Fruit fly (Drosophila melanogaster) whole organism, embryonic: ENCODE measurements around the gene Vav.

ENCODE experiments used
- Atf-2 ChIP-seq: fragments of 200-800 bp; sonication (Bioruptor generic); optimal IDR thresholded peaks from 2 replicates; lab custom pipeline; 2016; ENCODE audit warnings: missing biosample characterization, missing genetic modification characterization
- B-H1 ChIP-seq: fragments of 200-800 bp; sonication (Bioruptor generic); IDR thresholded peaks from 3 replicates; pipeline ENCODE4 v1.3.6; 2022; ENCODE audit warnings: missing biosample characterization, missing genetic modification characterization
- CG11093 ChIP-seq: fragments of 200-800 bp; sonication (Bioruptor generic); IDR thresholded peaks from 3 replicates; pipeline ENCODE4 v1.3.6; 2022; ENCODE audit warnings: missing biosample characterization, missing genetic modification characterization
- CG11696 ChIP-seq: fragments of 200-800 bp; sonication (Bioruptor generic); IDR thresholded peaks from 2 replicates; pipeline ENCODE4 v1.3.6; 2022; ENCODE audit warnings: missing biosample characterization, missing genetic modification characterization
- CG12104 ChIP-seq: fragments of 200-800 bp; sonication (Bioruptor generic); optimal IDR thresholded peaks from 3 replicates; lab custom pipeline; 2016; ENCODE audit warnings: missing biosample characterization, missing genetic modification characterization
- CG12155 ChIP-seq: fragments of 200-800 bp; sonication (Bioruptor generic); optimal IDR thresholded peaks from 3 replicates; lab custom pipeline; 2016; ENCODE audit warnings: missing biosample characterization, missing genetic modification characterization
- CG14667 ChIP-seq: fragments of 200-800 bp; sonication (Bioruptor generic); IDR thresholded peaks from 2 replicates; pipeline ENCODE4 v1.3.6; 2022; ENCODE audit warnings: missing biosample characterization, missing genetic modification characterization
- CG14965 ChIP-seq: fragments of 200-800 bp; sonication (Bioruptor generic); optimal IDR thresholded peaks from 2 replicates; lab custom pipeline; 2016; ENCODE audit warnings: missing biosample characterization, missing genetic modification characterization, borderline replicate concordance
- CG15601 ChIP-seq: fragments of 200-800 bp; sonication (Bioruptor generic); optimal IDR thresholded peaks from 3 replicates; lab custom pipeline; 2019; ENCODE audit warnings: missing biosample characterization, mild to moderate bottlenecking, missing genetic modification characterization, moderate library complexity
- CG17361 ChIP-seq: fragments of 200-800 bp; sonication (Bioruptor generic); IDR thresholded peaks from 3 replicates; pipeline ENCODE4 v1.3.6; 2022; ENCODE audit warnings: missing biosample characterization, missing genetic modification characterization
- CG18599 ChIP-seq: fragments of 200-800 bp; sonication (Bioruptor generic); optimal IDR thresholded peaks from 3 replicates; lab custom pipeline; 2017; ENCODE audit warnings: missing biosample characterization, missing genetic modification characterization, mild to moderate bottlenecking, moderate library complexity, missing genetic modification reagents
- CG2116 ChIP-seq: fragments of 200-800 bp; sonication (Bioruptor generic); optimal IDR thresholded peaks from 3 replicates; lab custom pipeline; 2018; ENCODE audit warnings: missing biosample characterization, mild to moderate bottlenecking, missing genetic modification characterization
- CG2129 ChIP-seq: fragments of 200-800 bp; sonication (Bioruptor generic); IDR thresholded peaks from 2 replicates; pipeline ENCODE4 v1.3.6; 2022; ENCODE audit warnings: missing biosample characterization, missing genetic modification characterization; ENCODE audit not compliant: partially characterized antibody
- CG31365 ChIP-seq: fragments of 200-800 bp; sonication (Bioruptor generic); optimal IDR thresholded peaks from 2 replicates; lab custom pipeline; 2018; ENCODE audit warnings: missing biosample characterization, mild to moderate bottlenecking, missing genetic modification characterization
- CG3995 ChIP-seq: fragments of 200-800 bp; sonication (Bioruptor generic); optimal IDR thresholded peaks from 3 replicates; lab custom pipeline; 2016; ENCODE audit warnings: missing biosample characterization, missing genetic modification characterization
- CG4282 ChIP-seq: fragments of 200-800 bp; sonication (Bioruptor generic); optimal IDR thresholded peaks from 2 replicates; lab custom pipeline; 2016; ENCODE audit warnings: missing biosample characterization, missing genetic modification characterization
- CG6254 ChIP-seq: fragments of 200-800 bp; sonication (Bioruptor generic); optimal IDR thresholded peaks from 3 replicates; lab custom pipeline; 2017; ENCODE audit warnings: mild to moderate bottlenecking, missing biosample characterization, missing genetic modification reagents, missing genetic modification characterization
- CG6683 ChIP-seq: fragments of 200-800 bp; sonication (Bioruptor generic); optimal IDR thresholded peaks from 2 replicates; lab custom pipeline; 2017; ENCODE audit warnings: missing biosample characterization, mild to moderate bottlenecking, missing genetic modification characterization, missing genetic modification reagents
- CG6765 ChIP-seq: fragments of 200-800 bp; sonication (Bioruptor generic); optimal IDR thresholded peaks from 3 replicates; lab custom pipeline; 2017; ENCODE audit warnings: missing biosample characterization, mild to moderate bottlenecking, missing genetic modification characterization
- CG7928 ChIP-seq: fragments of 200-800 bp; sonication (Bioruptor generic); optimal IDR thresholded peaks from 2 replicates; lab custom pipeline; 2017; ENCODE audit warnings: missing biosample characterization, mild to moderate bottlenecking, missing genetic modification characterization
- CG9609 ChIP-seq: fragments of 200-800 bp; sonication (Bioruptor generic); optimal IDR thresholded peaks from 3 replicates; lab custom pipeline; 2016; ENCODE audit warnings: missing biosample characterization, missing genetic modification characterization
- CG9932 ChIP-seq: fragments of 200-800 bp; sonication (Bioruptor generic); IDR thresholded peaks from 2 replicates; pipeline ENCODE4 v1.3.6; 2022; ENCODE audit warnings: missing biosample characterization, missing genetic modification characterization
- CoRest ChIP-seq: fragments of 200-800 bp; sonication (Bioruptor generic); optimal IDR thresholded peaks from 3 replicates; lab custom pipeline; 2018; ENCODE audit warnings: missing biosample characterization, mild to moderate bottlenecking, missing genetic modification characterization, moderate library complexity
- D ChIP-seq, 2 experiments: fragments of 200-800 bp in 1 of 2; fragments of >200 bp in 1 of 2; sonication (Bioruptor generic) in 1 of 2; optimal IDR thresholded peaks; 2 replicates in 1 of 2; 3 replicates in 1 of 2; lab custom pipeline; 2017; ENCODE audit warnings: mild to moderate bottlenecking in 1 of 2, missing biosample characterization in 1 of 2, missing genetic modification characterization in 1 of 2, missing genetic modification reagents in 1 of 2
- Doc2 ChIP-seq: fragments of 200-800 bp; sonication (Bioruptor generic); IDR thresholded peaks from 2 replicates; pipeline ENCODE4 v1.3.6; 2022; ENCODE audit warnings: missing biosample characterization, missing genetic modification characterization
- Hr3 ChIP-seq: fragments of 200-800 bp; sonication (Bioruptor generic); optimal IDR thresholded peaks from 3 replicates; lab custom pipeline; 2016; ENCODE audit warnings: missing biosample characterization, missing genetic modification characterization
- Hr39 ChIP-seq: fragments of >200 bp; optimal IDR thresholded peaks from 2 replicates; lab custom pipeline; 2017
- Hr51 ChIP-seq, 2 experiments: fragments of 200-800 bp; sonication (Bioruptor generic); optimal IDR thresholded peaks; 2 replicates in 1 of 2; 3 replicates in 1 of 2; lab custom pipeline; 2016 to 2018; ENCODE audit warnings: missing biosample characterization in 2 of 2, missing genetic modification characterization in 2 of 2, mild to moderate bottlenecking in 1 of 2, moderate library complexity in 1 of 2
- Med ChIP-seq: fragments of 200-800 bp; sonication (Bioruptor generic); peaks from one replicate; lab custom pipeline; 2016; ENCODE audit warnings: missing biosample characterization, missing genetic modification characterization, mild to moderate bottlenecking, inconsistent platforms, moderate library complexity
- Meics ChIP-seq: fragments of 200-800 bp; sonication (Bioruptor generic); optimal IDR thresholded peaks from 2 replicates; lab custom pipeline; 2017; ENCODE audit warnings: missing biosample characterization, mild to moderate bottlenecking, missing genetic modification characterization
- Oli ChIP-seq: fragments of 200-800 bp; sonication (Bioruptor generic); optimal IDR thresholded peaks from 2 replicates; lab custom pipeline; 2018; ENCODE audit warnings: missing biosample characterization, mild to moderate bottlenecking, missing genetic modification characterization, moderate library complexity
- Sox100B ChIP-seq: fragments of 200-800 bp; sonication (Bioruptor generic); optimal IDR thresholded peaks from 3 replicates; lab custom pipeline; 2018; ENCODE audit warnings: missing biosample characterization, mild to moderate bottlenecking, missing genetic modification characterization
- cas ChIP-seq: fragments of 200-800 bp; sonication (Bioruptor generic); IDR thresholded peaks from 2 replicates; pipeline ENCODE4 v1.3.6; 2022; ENCODE audit warnings: missing biosample characterization, missing genetic modification characterization
- crc ChIP-seq: fragments of 200-800 bp; sonication (Bioruptor generic); optimal IDR thresholded peaks from 2 replicates; lab custom pipeline; 2016; ENCODE audit warnings: missing biosample characterization, missing genetic modification characterization
- da ChIP-seq: fragments of 200-800 bp; sonication (Bioruptor generic); optimal IDR thresholded peaks from 2 replicates; lab custom pipeline; 2016; ENCODE audit warnings: missing biosample characterization, missing genetic modification characterization
- dati ChIP-seq: fragments of 200-800 bp; sonication (Bioruptor generic); IDR thresholded peaks from 2 replicates; pipeline ENCODE4 v1.3.6; 2022; ENCODE audit warnings: missing biosample characterization, missing genetic modification characterization
- dmrt99B ChIP-seq: fragments of 200-800 bp; sonication (Bioruptor generic); optimal IDR thresholded peaks from 2 replicates; lab custom pipeline; 2018; ENCODE audit warnings: missing biosample characterization, mild to moderate bottlenecking, missing genetic modification characterization, moderate library complexity
- esg ChIP-seq: fragments of 200-800 bp; sonication (Bioruptor generic); conservative IDR thresholded peaks from 2 replicates; pipeline ENCODE4 v1.3.6; 2022; ENCODE audit warnings: missing biosample characterization, missing genetic modification characterization
- fd96Cb ChIP-seq: fragments of 200-800 bp; sonication (Bioruptor generic); optimal IDR thresholded peaks from 2 replicates; lab custom pipeline; 2018; ENCODE audit warnings: missing biosample characterization, mild to moderate bottlenecking, missing genetic modification characterization, moderate library complexity
- gro ChIP-seq: fragments of 200-800 bp; sonication (Bioruptor generic); optimal IDR thresholded peaks from 2 replicates; lab custom pipeline; 2016; ENCODE audit warnings: missing biosample characterization, missing genetic modification characterization
- ind ChIP-seq: fragments of 200-800 bp; sonication (Bioruptor generic); optimal IDR thresholded peaks from 3 replicates; lab custom pipeline; 2016; ENCODE audit warnings: missing biosample characterization, missing genetic modification characterization
- lab ChIP-seq: fragments of 200-800 bp; sonication (Bioruptor generic); optimal IDR thresholded peaks from 3 replicates; lab custom pipeline; 2017; ENCODE audit warnings: missing biosample characterization, missing genetic modification characterization, mild to moderate bottlenecking, moderate library complexity, missing genetic modification reagents
- lmd ChIP-seq: fragments of 200-800 bp; sonication (Bioruptor generic); IDR thresholded peaks from 2 replicates; pipeline ENCODE4 v1.3.6; 2022; ENCODE audit warnings: missing biosample characterization, missing genetic modification characterization
- peb ChIP-seq: fragments of 200-800 bp; sonication (Bioruptor generic); IDR thresholded peaks from 2 replicates; pipeline ENCODE4 v1.3.6; 2022; ENCODE audit warnings: missing biosample characterization, missing genetic modification characterization
- pfk ChIP-seq: fragments of 200-800 bp; sonication (Bioruptor generic); optimal IDR thresholded peaks from 2 replicates; lab custom pipeline; 2018; ENCODE audit warnings: missing biosample characterization, mild to moderate bottlenecking, missing genetic modification characterization, moderate library complexity
- pros ChIP-seq: fragments of 200-800 bp; sonication (Bioruptor generic); optimal IDR thresholded peaks from 3 replicates; lab custom pipeline; 2019; ENCODE audit warnings: missing biosample characterization, mild to moderate bottlenecking, missing genetic modification characterization, moderate library complexity
- row ChIP-seq: fragments of 200-800 bp; sonication (Bioruptor generic); IDR thresholded peaks from 3 replicates; pipeline ENCODE4 v1.3.6; 2022; ENCODE audit warnings: missing biosample characterization, missing genetic modification characterization
- sim ChIP-seq: fragments of 200-800 bp; sonication (Bioruptor generic); IDR thresholded peaks from 2 replicates; pipeline ENCODE4 v1.3.6; 2022; ENCODE audit warnings: missing biosample characterization, missing genetic modification characterization

Vav gene

dm6 chrX:19297899-19298784 lies 36.5 kb downstream of the Vav start, which contains the start of gene CG8034 (continued):
- TF ChIP-seq peb (GFP tag; lab: Robert Waterston, UW) (peak; percentile 90), cas (peak; percentile 71), CG2129 (GFP tag; lab: Robert Waterston, UW) (no peak), Sox100B (GFP tag; lab: Kevin White, UChicago) (peak; percentile 98), Meics (GFP tag; lab: Kevin White, UChicago) (peak; percentile 97), dati (GFP tag; lab: Robert Waterston, UW) (0 out of 2 replicates have a peak, but pooled peaks have one; percentile 65), CG11093 (GFP tag; lab: Robert Waterston, UW) (peak; percentile 93), CG2116 (GFP tag; lab: Kevin White, UChicago) (peak; percentile 83), CG14667 (GFP tag; lab: Robert Waterston, UW) (peak; percentile 89), CG17361 (GFP tag; lab: Robert Waterston, UW) (peak; percentile 97), CG7928 (GFP tag; lab: Kevin White, UChicago) (peak; percentile 78), CG6254 (GFP tag; lab: Kevin White, UChicago) (peak; percentile 93), CG3995 (GFP tag; lab: Kevin White, UChicago) (peak; percentile 81), da (peak; percentile 94), Hr3 (peak; percentile 95), CG4282 (GFP tag; lab: Kevin White, UChicago) (peak; percentile 91), CG6683 (GFP tag; lab: Kevin White, UChicago) (peak; percentile 93), Med (peak; percentile 99), esg (GFP tag; lab: Robert Waterston, UW) (peak; percentile 95), pfk (GFP tag; lab: Kevin White, UChicago) (peak; percentile 39), dmrt99B (tag; lab: Kevin White, UChicago) (peak; percentile 98), CoRest (peak; percentile 99), CG11696 (GFP tag; lab: Robert Waterston, UW) (peak; percentile 77), Doc2 (GFP tag; lab: Robert Waterston, UW) (peak; percentile 88), CG18599 (GFP tag; lab: Kevin White, UChicago) (peak; percentile 98), ind (GFP tag; lab: Kevin White, UChicago) (peak; percentile 97), row (GFP tag; lab: Robert Waterston, UW) (peak; percentile 98), pros (peak; percentile 79), CG9609 (GFP tag; lab: Kevin White, UChicago) (peak; percentile 95), Atf-2 (GFP tag; lab: Kevin White, UChicago) (peak; percentile 94), lab (GFP tag; lab: Kevin White, UChicago) (peak; percentile 98), sim (GFP tag; lab: Robert Waterston, UW) (peak; percentile 90), crc (GFP tag; lab: Kevin White, UChicago) (peak; percentile 90), Hr39 (no peak), CG12155 (peak; percentile 94), gro (GFP tag; lab: Kevin White, UChicago) (peak; percentile 94), fd96Cb (peak; percentile 96), CG12104 (GFP tag; lab: Kevin White, UChicago) (peak; percentile 93), CG14965 (peak; percentile 46), CG15601 (tag; lab: Kevin White, UChicago) (peak; percentile 95), CG6765 (GFP tag; lab: Kevin White, UChicago) (peak; percentile 94), Oli (tag; lab: Kevin White, UChicago) (peak; percentile 98), CG31365 (tag; lab: Kevin White, UChicago) (peak; percentile 81), lmd (GFP tag; lab: Robert Waterston, UW) (peak; percentile 97), Hr51 (GFP tag; optimal IDR thresholded peaks at IDR 0.05; lab: Kevin White, UChicago) (peak; percentile 96 to 98), B-H1 (GFP tag; lab: Robert Waterston, UW) (peak; percentile 88), D (optimal IDR thresholded peaks at IDR 0.05; lab: Kevin White, UChicago) (peak; percentile 13), D (GFP tag; optimal IDR thresholded peaks at IDR 0.05; lab: Kevin White, UChicago) (peak; percentile 97), CG9932 (GFP tag; lab: Robert Waterston, UW) (peak; percentile 96)
